Worm (Caenorhabditis elegans): ENCODE results near the gene fmo-4.

The fmo-4 gene

ce11 chrV:13587902-13588301 lies 18.6 kb downstream of the fmo-4 start, which contains the start of gene F53F4.17:
Gene F53F4.17 (plus strand): TSS chrV:13588202.
- TF ChIP-seq ztf-29 (GFP tag; IDR thresholded peaks at IDR 0.05) (no peak), ztf-23 (GFP tag; IDR thresholded peaks at IDR 0.05) (no peak), klf-2 (GFP tag; conservative IDR thresholded peaks at IDR 0.05) (no peak), T22C8.4 (GFP tag; IDR thresholded peaks at IDR 0.05) (no peak), med-1 (GFP tag; optimal IDR thresholded peaks at IDR 0.05; ENCODE audit: insufficient read depth) (no peak), cog-1 (tag; optimal IDR thresholded peaks at IDR 0.05) (no peak), flt-1 (GFP tag; IDR thresholded peaks at IDR 0.05) (no peak), tab-1 (GFP tag; IDR thresholded peaks at IDR 0.05) (no peak), ref-1 (GFP tag; conservative IDR thresholded peaks at IDR 0.05) (no peak)

ce11 chrV:13584484-13584883 lies 22.0 kb downstream of the fmo-4 start, which contains the start of gene F53F4.1:
Gene F53F4.1 (plus strand): TSS chrV:13584784.
- TF ChIP-seq ztf-23 (GFP tag; IDR thresholded peaks at IDR 0.05), result no peak
- no peak for TF ChIP-seq ztf-29 (GFP tag; IDR thresholded peaks at IDR 0.05)
- TF ChIP-seq cog-1 (tag; optimal IDR thresholded peaks at IDR 0.05), result no peak
- TF ChIP-seq med-1 (GFP tag; optimal IDR thresholded peaks at IDR 0.05; ENCODE audit: insufficient read depth), result no peak
- TF ChIP-seq tab-1 (GFP tag; IDR thresholded peaks at IDR 0.05), result no peak
- no peak for TF ChIP-seq ref-1 (GFP tag; conservative IDR thresholded peaks at IDR 0.05)
- no peak for TF ChIP-seq klf-2 (GFP tag; conservative IDR thresholded peaks at IDR 0.05)
- no peak for TF ChIP-seq T22C8.4 (GFP tag; IDR thresholded peaks at IDR 0.05)
- TF ChIP-seq flt-1 (GFP tag; IDR thresholded peaks at IDR 0.05), result no peak

- TF ChIP-seq ztf-23 (GFP tag; IDR thresholded peaks at IDR 0.05) (no peak), tab-1 (GFP tag; IDR thresholded peaks at IDR 0.05) (no peak), ztf-29 (GFP tag; IDR thresholded peaks at IDR 0.05) (no peak), cog-1 (tag; optimal IDR thresholded peaks at IDR 0.05) (no peak), klf-2 (GFP tag; conservative IDR thresholded peaks at IDR 0.05) (no peak), med-1 (GFP tag; optimal IDR thresholded peaks at IDR 0.05; ENCODE audit: insufficient read depth) (no peak), flt-1 (GFP tag; IDR thresholded peaks at IDR 0.05) (no peak), T22C8.4 (GFP tag; IDR thresholded peaks at IDR 0.05) (no peak), ref-1 (GFP tag; conservative IDR thresholded peaks at IDR 0.05) (no peak)
These were observed 25.8 kb downstream of the fmo-4 start, which contains the start of gene C50B8.5 for ce11 chrV:13580696-13581095. Gene C50B8.5 (plus strand): TSS chrV:13580968.

ce11 chrV:13578637-13579036 lies 27.9 kb downstream of the fmo-4 start, which contains the start of gene C50B8.6:
Gene C50B8.6 (plus strand): TSS chrV:13578972.
- TF ChIP-seq med-1 (GFP tag; optimal IDR thresholded peaks at IDR 0.05; ENCODE audit: insufficient read depth) (no peak), tab-1 (GFP tag; IDR thresholded peaks at IDR 0.05) (no peak), cog-1 (tag; optimal IDR thresholded peaks at IDR 0.05) (no peak), ztf-23 (GFP tag; IDR thresholded peaks at IDR 0.05) (no peak), ztf-29 (GFP tag; IDR thresholded peaks at IDR 0.05) (no peak), T22C8.4 (GFP tag; IDR thresholded peaks at IDR 0.05) (no peak), flt-1 (GFP tag; IDR thresholded peaks at IDR 0.05) (no peak), klf-2 (GFP tag; conservative IDR thresholded peaks at IDR 0.05) (no peak), ref-1 (GFP tag; conservative IDR thresholded peaks at IDR 0.05) (no peak)

- TF ChIP-seq ztf-23 (GFP tag; IDR thresholded peaks at IDR 0.05) (no peak), flt-1 (GFP tag; IDR thresholded peaks at IDR 0.05) (no peak), cog-1 (tag; optimal IDR thresholded peaks at IDR 0.05) (no peak), ztf-29 (GFP tag; IDR thresholded peaks at IDR 0.05) (no peak)
These were observed 29.0 kb downstream of the fmo-4 start for ce11 chrV:13577463-13577862.

- TF ChIP-seq klf-2 (GFP tag; conservative IDR thresholded peaks at IDR 0.05), result no peak
These were observed 29.7 kb downstream of the fmo-4 start for ce11 chrV:13576828-13577227.

- TF ChIP-seq tab-1 (GFP tag; IDR thresholded peaks at IDR 0.05) (no peak), ztf-23 (GFP tag; IDR thresholded peaks at IDR 0.05) (peak; percentile 43; the same call in 1 of the 2 replicates)
These were observed 30.6 kb downstream of the fmo-4 start for ce11 chrV:13575866-13576265.

- no peak for TF ChIP-seq ztf-29 (GFP tag; IDR thresholded peaks at IDR 0.05)
- TF ChIP-seq cog-1 (tag; optimal IDR thresholded peaks at IDR 0.05), result no peak
- TF ChIP-seq ref-1 (GFP tag; conservative IDR thresholded peaks at IDR 0.05), result no peak
- TF ChIP-seq T22C8.4 (GFP tag; IDR thresholded peaks at IDR 0.05), result no peak
- TF ChIP-seq flt-1 (GFP tag; IDR thresholded peaks at IDR 0.05), result no peak
- TF ChIP-seq tab-1 (GFP tag; IDR thresholded peaks at IDR 0.05), result no peak
- TF ChIP-seq klf-2 (GFP tag; conservative IDR thresholded peaks at IDR 0.05), result no peak
- TF ChIP-seq ztf-23 (GFP tag; IDR thresholded peaks at IDR 0.05), result no peak
- TF ChIP-seq med-1 (GFP tag; optimal IDR thresholded peaks at IDR 0.05; ENCODE audit: insufficient read depth), result no peak
These were observed 34.7 kb downstream of the fmo-4 start, which contains the start of gene C50B8.4 for ce11 chrV:13571714-13572258. Gene C50B8.4 (plus strand): TSS chrV:13572012.

ce11 chrV:13568533-13568932 lies 38.0 kb downstream of the fmo-4 start, which contains the start of the genes nuaf-1 and bir-2:
Gene nuaf-1 (minus strand): TSS chrV:13568630.
Gene bir-2 (plus strand): TSS chrV:13568850.
- no peak for TF ChIP-seq ztf-29 (GFP tag; IDR thresholded peaks at IDR 0.05)
- no peak for TF ChIP-seq ztf-23 (GFP tag; IDR thresholded peaks at IDR 0.05)

ce11 chrV:13566967-13567366 lies 39.5 kb downstream of the fmo-4 start:
- TF ChIP-seq med-1 (GFP tag; optimal IDR thresholded peaks at IDR 0.05; ENCODE audit: insufficient read depth), result no peak
- TF ChIP-seq ztf-29 (GFP tag; IDR thresholded peaks at IDR 0.05), result no peak
- TF ChIP-seq cog-1 (tag; optimal IDR thresholded peaks at IDR 0.05), result no peak
- TF ChIP-seq flt-1 (GFP tag; IDR thresholded peaks at IDR 0.05), result no peak
- TF ChIP-seq ref-1 (GFP tag; conservative IDR thresholded peaks at IDR 0.05), result no peak
- no peak for TF ChIP-seq tab-1 (GFP tag; IDR thresholded peaks at IDR 0.05)
- no peak for TF ChIP-seq klf-2 (GFP tag; conservative IDR thresholded peaks at IDR 0.05)
- TF ChIP-seq T22C8.4 (GFP tag; IDR thresholded peaks at IDR 0.05), result no peak
- TF ChIP-seq ztf-23 (GFP tag; IDR thresholded peaks at IDR 0.05), result no peak
